Fruit fly (Drosophila melanogaster): ENCODE measurements around the gene bdl.

bdl gene

DNA sequence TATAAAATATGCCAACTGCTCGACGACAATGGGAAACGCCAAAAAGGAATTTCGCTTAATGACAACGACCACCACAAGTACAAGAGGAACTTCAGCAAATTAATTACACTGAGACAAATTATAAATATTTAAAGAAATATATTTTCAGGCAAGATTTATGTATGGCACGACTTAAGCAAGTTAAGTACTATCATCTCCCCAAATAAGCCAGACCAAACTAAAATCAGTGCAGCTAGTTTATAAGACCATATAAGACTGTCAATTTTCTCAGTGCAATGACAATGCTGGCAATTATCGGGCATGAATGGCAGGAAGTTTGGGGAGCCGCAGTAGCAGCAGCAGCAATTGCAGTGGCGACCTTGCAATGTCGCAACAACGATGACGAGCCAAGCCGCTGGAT is 24.2 kb downstream of the bdl start:
- TF ChIP-seq CG4496 (GFP tag; IDR thresholded peaks at IDR 0.05) (peak; percentile 57; the same call in 2 of the 3 replicates), CG8159 (tag; optimal IDR thresholded peaks at IDR 0.05) (peak; percentile 80), CG14655 (GFP tag; optimal IDR thresholded peaks at IDR 0.05) (peak; percentile 59), Pif1B (GFP tag; optimal IDR thresholded peaks at IDR 0.05) (peak; percentile 74), CG13204 (GFP tag; optimal IDR thresholded peaks at IDR 0.05) (peak; percentile 49), rn (GFP tag; IDR thresholded peaks at IDR 0.05) (no peak), D1 (tag; optimal IDR thresholded peaks at IDR 0.05) (no peak), CG10348 (GFP tag; IDR thresholded peaks at IDR 0.05) (no peak), gl (tag; optimal IDR thresholded peaks at IDR 0.05) (no peak), CG15710 (tag; optimal IDR thresholded peaks at IDR 0.05) (peak; percentile 78), CG17806 (tag; optimal IDR thresholded peaks at IDR 0.05) (peak; percentile 70), fd96Ca (GFP tag; IDR thresholded peaks at IDR 0.05) (peak; percentile 48; the same call in 2 of the 3 replicates), Pif1A (GFP tag; optimal IDR thresholded peaks at IDR 0.05) (peak; percentile 74), CG32121 (GFP tag; IDR thresholded peaks at IDR 0.05) (peak; percentile 36; the same call in 1 of the 2 replicates), Ets98B (GFP tag; IDR thresholded peaks at IDR 0.05) (peak; percentile 52), CG8301 (tag; optimal IDR thresholded peaks at IDR 0.05) (peak; percentile 42), EcR (GFP tag; optimal IDR thresholded peaks at IDR 0.05) (no peak), Snoo (tag; optimal IDR thresholded peaks at IDR 0.05) (peak; percentile 72), CG34367 (tag; optimal IDR thresholded peaks at IDR 0.05) (peak; percentile 51), CG12605 (GFP tag; IDR thresholded peaks at IDR 0.05) (no peak), CG9948 (tag; optimal IDR thresholded peaks at IDR 0.05) (peak; percentile 58)

DNA sequence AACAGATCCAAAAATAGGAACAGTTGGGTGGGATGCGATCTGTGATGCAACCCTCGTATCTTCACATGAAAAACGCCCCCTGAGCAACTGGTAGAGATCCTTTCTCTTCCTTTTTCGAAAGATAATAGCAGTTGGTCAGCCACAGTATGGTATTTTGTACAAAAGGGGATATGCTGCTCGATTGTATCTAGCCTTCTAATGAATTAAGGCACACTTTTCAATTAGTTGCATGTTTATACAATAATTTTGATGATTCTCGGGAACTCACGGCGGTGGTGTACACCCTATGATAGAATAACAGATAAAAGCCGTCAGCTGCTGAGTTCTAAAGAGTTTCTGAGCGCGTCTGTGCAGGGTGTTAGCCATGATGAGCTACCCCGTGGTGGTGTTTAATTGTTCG is 25.3 kb downstream of the bdl start:
- TF ChIP-seq Ets98B (GFP tag; IDR thresholded peaks at IDR 0.05) (no peak), CG32121 (GFP tag; IDR thresholded peaks at IDR 0.05) (no peak), CG13204 (GFP tag; optimal IDR thresholded peaks at IDR 0.05) (no peak), fd96Ca (GFP tag; IDR thresholded peaks at IDR 0.05) (no peak), CG15710 (tag; optimal IDR thresholded peaks at IDR 0.05) (no peak), gl (tag; optimal IDR thresholded peaks at IDR 0.05) (no peak), CG4496 (GFP tag; IDR thresholded peaks at IDR 0.05) (no peak), Pif1B (GFP tag; optimal IDR thresholded peaks at IDR 0.05) (no peak), EcR (GFP tag; optimal IDR thresholded peaks at IDR 0.05) (no peak), CG17806 (tag; optimal IDR thresholded peaks at IDR 0.05) (no peak), Snoo (tag; optimal IDR thresholded peaks at IDR 0.05) (no peak), rn (GFP tag; IDR thresholded peaks at IDR 0.05) (no peak), CG10348 (GFP tag; IDR thresholded peaks at IDR 0.05) (no peak), CG8159 (tag; optimal IDR thresholded peaks at IDR 0.05) (no peak), CG8301 (tag; optimal IDR thresholded peaks at IDR 0.05) (no peak), CG9948 (tag; optimal IDR thresholded peaks at IDR 0.05) (no peak), CG14655 (GFP tag; optimal IDR thresholded peaks at IDR 0.05) (no peak), CG12605 (GFP tag; IDR thresholded peaks at IDR 0.05) (no peak), D1 (tag; optimal IDR thresholded peaks at IDR 0.05) (no peak), CG34367 (tag; optimal IDR thresholded peaks at IDR 0.05) (no peak)

DNA sequence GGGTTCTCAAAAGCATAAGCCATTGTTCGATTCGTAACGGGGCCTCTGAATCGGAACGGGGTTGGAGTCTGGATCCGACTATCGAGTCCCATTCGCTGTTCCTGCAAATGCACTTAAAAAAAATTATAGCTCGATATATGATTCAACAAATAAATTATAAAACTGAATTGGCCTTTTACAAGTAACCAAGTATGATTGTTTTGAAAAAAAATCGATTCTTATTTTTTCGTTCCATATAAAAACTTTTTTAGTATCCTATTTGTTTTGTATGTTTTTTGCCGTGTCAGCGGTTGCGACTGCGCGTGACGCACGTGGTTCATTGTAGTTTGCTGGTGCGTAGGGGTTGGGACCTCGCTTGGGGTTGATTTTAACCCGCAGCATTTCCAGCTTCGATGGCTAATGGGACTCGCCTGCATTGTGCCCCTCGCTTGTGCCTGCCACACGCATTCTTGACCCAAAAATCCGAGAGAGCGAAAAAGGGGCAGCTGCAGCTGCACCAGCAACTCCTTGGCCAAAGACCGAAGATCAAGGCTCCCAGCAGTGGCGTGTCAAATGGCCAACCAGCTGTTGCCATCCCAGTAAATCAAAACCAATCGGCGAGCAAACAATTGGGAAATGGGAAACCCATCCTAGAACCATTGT is 26.4 kb downstream of the bdl start:
- TF ChIP-seq D1 (tag; optimal IDR thresholded peaks at IDR 0.05) = no peak
- peak; percentile 46 for TF ChIP-seq CG17806 (tag; optimal IDR thresholded peaks at IDR 0.05)
- no peak for TF ChIP-seq CG10348 (GFP tag; IDR thresholded peaks at IDR 0.05)
- no peak for TF ChIP-seq rn (GFP tag; IDR thresholded peaks at IDR 0.05)
- TF ChIP-seq CG12605 (GFP tag; IDR thresholded peaks at IDR 0.05) = no peak
- TF ChIP-seq CG32121 (GFP tag; IDR thresholded peaks at IDR 0.05) = no peak
- TF ChIP-seq EcR (GFP tag; optimal IDR thresholded peaks at IDR 0.05) = no peak
- TF ChIP-seq CG34367 (tag; optimal IDR thresholded peaks at IDR 0.05) = peak; percentile 19
- TF ChIP-seq fd96Ca (GFP tag; IDR thresholded peaks at IDR 0.05) = no peak
- no peak for TF ChIP-seq CG4496 (GFP tag; IDR thresholded peaks at IDR 0.05)
- peak; percentile 14 for TF ChIP-seq CG8301 (tag; optimal IDR thresholded peaks at IDR 0.05)
- TF ChIP-seq CG13204 (GFP tag; optimal IDR thresholded peaks at IDR 0.05) = no peak
- no peak for TF ChIP-seq Snoo (tag; optimal IDR thresholded peaks at IDR 0.05)
- no peak for TF ChIP-seq gl (tag; optimal IDR thresholded peaks at IDR 0.05)
- TF ChIP-seq CG9948 (tag; optimal IDR thresholded peaks at IDR 0.05) = peak; percentile 29
- TF ChIP-seq CG8159 (tag; optimal IDR thresholded peaks at IDR 0.05) = peak; percentile 63
- TF ChIP-seq Ets98B (GFP tag; IDR thresholded peaks at IDR 0.05) = no peak
- no peak for TF ChIP-seq Pif1A (GFP tag; optimal IDR thresholded peaks at IDR 0.05)
- TF ChIP-seq CG14655 (GFP tag; optimal IDR thresholded peaks at IDR 0.05) = peak; percentile 12
- TF ChIP-seq Pif1B (GFP tag; optimal IDR thresholded peaks at IDR 0.05) = no peak
- TF ChIP-seq CG15710 (tag; optimal IDR thresholded peaks at IDR 0.05) = peak; percentile 51

DNA sequence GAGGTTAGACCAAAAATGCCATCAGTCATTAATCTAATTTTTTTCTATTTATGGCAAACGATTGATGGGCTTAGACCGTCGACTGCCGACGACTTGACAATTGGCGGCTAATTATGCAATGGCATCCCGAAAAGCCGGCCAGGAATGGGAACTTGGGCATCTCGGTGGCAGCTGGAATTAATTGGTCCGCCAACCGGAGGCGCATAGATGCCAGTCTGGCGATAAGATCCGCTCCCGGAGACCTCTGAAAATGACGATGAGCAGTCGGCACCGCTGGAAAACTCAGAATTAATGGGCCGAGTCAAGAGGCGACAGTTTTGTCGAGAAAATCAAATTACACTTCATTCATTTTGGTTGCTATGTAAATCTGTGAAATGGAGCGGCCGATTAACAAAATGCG is 28.3 kb downstream of the bdl start, which contains the start of gene CG15429:
CG15429 (plus strand) TSS at position 301 of the 400 bp plus-strand sequence.
- no peak for TF ChIP-seq Snoo (tag; optimal IDR thresholded peaks at IDR 0.05)
- TF ChIP-seq CG13204 (GFP tag; optimal IDR thresholded peaks at IDR 0.05) = no peak
- TF ChIP-seq D1 (tag; optimal IDR thresholded peaks at IDR 0.05) = no peak
- TF ChIP-seq CG32121 (GFP tag; IDR thresholded peaks at IDR 0.05) = no peak
- TF ChIP-seq CG34367 (tag; optimal IDR thresholded peaks at IDR 0.05) = no peak
- no peak for TF ChIP-seq CG8301 (tag; optimal IDR thresholded peaks at IDR 0.05)
- no peak for TF ChIP-seq Pif1A (GFP tag; optimal IDR thresholded peaks at IDR 0.05)
- TF ChIP-seq CG4496 (GFP tag; IDR thresholded peaks at IDR 0.05) = no peak
- no peak for TF ChIP-seq fd96Ca (GFP tag; IDR thresholded peaks at IDR 0.05)
- no peak for TF ChIP-seq gl (tag; optimal IDR thresholded peaks at IDR 0.05)

DNA sequence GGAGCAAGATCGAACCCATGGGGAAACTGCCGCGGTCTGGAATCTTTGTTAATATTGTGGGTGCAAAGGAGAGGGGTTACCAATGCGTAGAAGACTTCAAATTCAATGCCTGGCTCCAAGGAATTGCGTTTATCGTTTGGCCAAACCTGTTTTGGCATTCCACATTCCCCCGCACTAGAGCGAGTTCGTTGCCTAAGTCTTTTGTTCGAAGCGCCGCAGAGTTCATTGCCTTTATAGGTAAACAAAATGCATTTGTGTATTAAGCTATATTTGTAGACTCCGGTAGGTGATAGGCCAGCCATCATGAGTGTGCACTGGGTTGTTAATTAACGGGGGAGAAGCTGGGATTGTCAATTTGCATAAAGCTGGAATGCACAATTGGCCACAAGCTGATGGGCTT is 30.7 kb downstream of the bdl start:
- no peak for TF ChIP-seq Pif1A (GFP tag; optimal IDR thresholded peaks at IDR 0.05)
- TF ChIP-seq Pif1B (GFP tag; optimal IDR thresholded peaks at IDR 0.05) = no peak
- peak; percentile 93 for TF ChIP-seq EcR (GFP tag; optimal IDR thresholded peaks at IDR 0.05)
